Worm (Caenorhabditis elegans) whole organism, young adult: ENCODE measurements around the gene F13E9.16.

Experiments
- B0019.2 ChIP-seq: fragments of 200-800 bp; sonication (Bioruptor generic); conservative IDR thresholded peaks from 2 replicates; pipeline ENCODE4 v1.3.6; 2022; ENCODE audit warnings: missing genetic modification reagents, missing genetic modification characterization, missing compliant biosample characterization
- B0261.1 ChIP-seq: sonication (generic microtip); optimal IDR thresholded peaks from 2 replicates; lab custom pipeline; 2016; ENCODE audit warnings: mild to moderate bottlenecking, missing genetic modification characterization, moderate library complexity, missing compliant biosample characterization
- C17E4.6 ChIP-seq: fragments of 200-800 bp; sonication (Bioruptor generic); IDR thresholded peaks from 2 replicates; pipeline ENCODE4 v1.3.6; 2022; ENCODE audit warnings: missing genetic modification reagents, missing genetic modification characterization, missing compliant biosample characterization
- F10E7.11 ChIP-seq: sonication (generic microtip); optimal IDR thresholded peaks from 2 replicates; lab custom pipeline; 2017; ENCODE audit warnings: mild to moderate bottlenecking, missing genetic modification characterization, moderate library complexity, missing compliant biosample characterization
- F37B4.10 ChIP-seq: fragments of 200-800 bp; sonication (Bioruptor generic); IDR thresholded peaks from 2 replicates; pipeline ENCODE4 v1.3.6; 2022; ENCODE audit warnings: missing genetic modification characterization, missing compliant biosample characterization
- F39B2.1 ChIP-seq: fragments of 200-800 bp; sonication (Bioruptor generic); IDR thresholded peaks from 2 replicates; pipeline ENCODE4 v1.3.6; 2022; ENCODE audit warnings: missing genetic modification reagents, missing genetic modification characterization, missing compliant biosample characterization
- T07F8.4 ChIP-seq: sonication (generic microtip); optimal IDR thresholded peaks from 2 replicates; lab custom pipeline; 2016; ENCODE audit warnings: mild to moderate bottlenecking, missing genetic modification characterization, moderate library complexity, missing compliant biosample characterization
- Y56A3A.18 ChIP-seq: fragments of 200-800 bp; sonication (Bioruptor generic); IDR thresholded peaks from 2 replicates; pipeline ENCODE4 v1.3.6; 2022; ENCODE audit warnings: missing genetic modification reagents, missing genetic modification characterization, missing compliant biosample characterization
- ama-1 ChIP-seq, 3 experiments: fragments of 150-350 bp in 1 of 3; sonication (generic microtip) in 2 of 3; optimal IDR thresholded peaks; 2 replicates each; lab custom pipeline; 2014 to 2018; ENCODE audit warnings: missing biosample characterization in 2 of 3, missing genetic modification characterization in 2 of 3, missing genetic modification reagents in 2 of 3
- aptf-3 ChIP-seq: fragments of 200-800 bp; sonication (Bioruptor generic); IDR thresholded peaks from 2 replicates; pipeline ENCODE4 v1.3.6; 2022; ENCODE audit warnings: missing genetic modification characterization, missing compliant biosample characterization
- atf-7 ChIP-seq: sonication (generic microtip); optimal IDR thresholded peaks from 2 replicates; lab custom pipeline; 2017; ENCODE audit warnings: mild to moderate bottlenecking, missing genetic modification characterization, missing compliant biosample characterization
- attf-5 ChIP-seq: fragments of 200-800 bp; sonication (Bioruptor generic); optimal IDR thresholded peaks from 2 replicates; lab custom pipeline; 2018; ENCODE audit warnings: mild to moderate bottlenecking, missing genetic modification characterization, missing compliant biosample characterization
- attf-6 ChIP-seq: fragments of 200-800 bp; sonication (Bioruptor generic); IDR thresholded peaks from 2 replicates; pipeline ENCODE4 v1.3.6; 2022; ENCODE audit warnings: missing genetic modification reagents, missing genetic modification characterization, missing compliant biosample characterization
- cebp-2 ChIP-seq: fragments of 200-800 bp; sonication (Bioruptor generic); IDR thresholded peaks from 2 replicates; pipeline ENCODE4 v1.3.6; 2022; ENCODE audit warnings: missing genetic modification characterization, missing compliant biosample characterization
- ceh-100 ChIP-seq: fragments of 200-800 bp; sonication (Bioruptor generic); IDR thresholded peaks from 2 replicates; pipeline ENCODE4 v1.3.6; 2022; ENCODE audit warnings: missing genetic modification reagents, missing genetic modification characterization, missing compliant biosample characterization
- ceh-58 ChIP-seq: fragments of 200-800 bp; sonication (Bioruptor generic); IDR thresholded peaks from 2 replicates; pipeline ENCODE4 v1.3.6; 2022; ENCODE audit warnings: missing genetic modification characterization, missing compliant biosample characterization
- ceh-79 ChIP-seq: sonication (generic microtip); optimal IDR thresholded peaks from 2 replicates; lab custom pipeline; 2017; ENCODE audit warnings: mild to moderate bottlenecking, missing genetic modification characterization, missing compliant biosample characterization
- die-1 ChIP-seq: sonication (generic microtip); optimal IDR thresholded peaks from 2 replicates; lab custom pipeline; 2016; ENCODE audit warnings: missing genotype, mild to moderate bottlenecking, missing genetic modification characterization, missing compliant biosample characterization
- dpff-1 ChIP-seq: sonication (generic microtip); optimal IDR thresholded peaks from 2 replicates; lab custom pipeline; 2017; ENCODE audit warnings: mild to moderate bottlenecking, missing genetic modification characterization, missing compliant biosample characterization
- dpl-1 ChIP-seq: fragments of 150-350 bp; optimal IDR thresholded peaks from 2 replicates; lab custom pipeline; 2014; ENCODE audit warnings: missing biosample characterization, missing genetic modification reagents, missing genetic modification characterization
- gei-17 ChIP-seq: fragments of 200-800 bp; sonication (Bioruptor generic); optimal IDR thresholded peaks from 2 replicates; lab custom pipeline; 2018; ENCODE audit warnings: mild to moderate bottlenecking, missing genetic modification characterization, missing compliant biosample characterization
- hlh-26 ChIP-seq: fragments of 200-800 bp; sonication (Bioruptor generic); conservative IDR thresholded peaks from 2 replicates; pipeline ENCODE4 v1.3.6; 2022; ENCODE audit warnings: missing genetic modification reagents, missing genetic modification characterization, missing compliant biosample characterization
- hrde-1 ChIP-seq: sonication (generic microtip); optimal IDR thresholded peaks from 2 replicates; lab custom pipeline; 2016; ENCODE audit warnings: missing genetic modification characterization, mild to moderate bottlenecking, missing compliant biosample characterization, moderate library complexity, missing genotype, missing genetic modification reagents, borderline replicate concordance
- let-526 ChIP-seq: fragments of 200-800 bp; sonication (Bioruptor generic); IDR thresholded peaks from 2 replicates; pipeline ENCODE4 v1.3.6; 2022; ENCODE audit warnings: missing genetic modification reagents, missing genetic modification characterization, missing compliant biosample characterization
- let-607 ChIP-seq, 2 experiments: fragments of 200-800 bp in 1 of 2; sonication (Bioruptor generic) in 1 of 2; sonication (generic microtip) in 1 of 2; optimal IDR thresholded peaks; 2 replicates each; lab custom pipeline; 2016 to 2018; ENCODE audit warnings: mild to moderate bottlenecking in 2 of 2, missing compliant biosample characterization in 2 of 2, missing genetic modification characterization in 2 of 2, moderate library complexity in 2 of 2, missing genotype in 1 of 2
- lin-26 ChIP-seq: fragments of 200-800 bp; sonication (Bioruptor generic); IDR thresholded peaks from 2 replicates; pipeline ENCODE4 v1.3.6; 2022; ENCODE audit warnings: missing genetic modification reagents, missing genetic modification characterization, missing compliant biosample characterization
- lin-35 ChIP-seq, 3 experiments: fragments of 150-350 bp in 2 of 3; sonication (generic microtip) in 1 of 3; optimal IDR thresholded peaks; 2 replicates each; lab custom pipeline; 2014 to 2018; ENCODE audit warnings: missing biosample characterization in 3 of 3, missing genetic modification characterization in 3 of 3, missing genetic modification reagents in 3 of 3
- lin-54 ChIP-seq: fragments of 200-800 bp; sonication (Bioruptor generic); optimal IDR thresholded peaks from 2 replicates; lab custom pipeline; 2018; ENCODE audit warnings: mild to moderate bottlenecking, missing genetic modification characterization, missing compliant biosample characterization
- lsl-1 ChIP-seq: fragments of 200-800 bp; sonication (Bioruptor generic); optimal IDR thresholded peaks from 2 replicates; lab custom pipeline; 2018; ENCODE audit warnings: mild to moderate bottlenecking, missing genetic modification characterization, moderate library complexity, missing compliant biosample characterization
- madf-10 ChIP-seq: sonication (generic microtip); optimal IDR thresholded peaks from 2 replicates; lab custom pipeline; 2016; ENCODE audit warnings: mild to moderate bottlenecking, missing genetic modification characterization, missing compliant biosample characterization
- mel-28 ChIP-seq: sonication (generic microtip); optimal IDR thresholded peaks from 2 replicates; lab custom pipeline; 2016; ENCODE audit warnings: borderline replicate concordance, mild to moderate bottlenecking, missing genetic modification characterization, missing compliant biosample characterization
- nhr-120 ChIP-seq: fragments of 200-800 bp; sonication (Bioruptor generic); IDR thresholded peaks from 2 replicates; pipeline ENCODE4 v1.3.6; 2022; ENCODE audit warnings: missing genetic modification characterization, missing compliant biosample characterization
- nhr-90 ChIP-seq: sonication (generic microtip); optimal IDR thresholded peaks from 2 replicates; lab custom pipeline; 2016; ENCODE audit warnings: missing genotype, mild to moderate bottlenecking, missing genetic modification characterization, missing compliant biosample characterization
- pbrm-1 ChIP-seq: fragments of 200-800 bp; sonication (Bioruptor generic); IDR thresholded peaks from 2 replicates; pipeline ENCODE4 v1.3.6; 2022; ENCODE audit warnings: missing genetic modification reagents, missing genetic modification characterization, missing compliant biosample characterization
- sdz-38 ChIP-seq: sonication (generic microtip); optimal IDR thresholded peaks from 2 replicates; lab custom pipeline; 2016; ENCODE audit warnings: missing genotype, missing genetic modification characterization, missing compliant biosample characterization
- sea-2 ChIP-seq: fragments of 200-800 bp; sonication (Bioruptor generic); IDR thresholded peaks from 2 replicates; pipeline ENCODE4 v1.3.6; 2022; ENCODE audit warnings: missing genetic modification characterization, missing compliant biosample characterization
- sptf-2 ChIP-seq: fragments of 200-800 bp; sonication (Bioruptor generic); optimal IDR thresholded peaks from 2 replicates; lab custom pipeline; 2018; ENCODE audit warnings: mild to moderate bottlenecking, missing genetic modification characterization, missing compliant biosample characterization
- tbx-9 ChIP-seq: sonication (generic microtip); optimal IDR thresholded peaks from 2 replicates; lab custom pipeline; 2016; ENCODE audit warnings: borderline replicate concordance, missing genetic modification characterization, inconsistent platforms, missing compliant biosample characterization
- unc-62 ChIP-seq: fragments of 150-350 bp; optimal IDR thresholded peaks from 2 replicates; lab custom pipeline; 2014; ENCODE audit warnings: missing biosample characterization, missing genetic modification reagents, missing genetic modification characterization
- ztf-28 ChIP-seq: fragments of 200-800 bp; sonication (Bioruptor generic); IDR thresholded peaks from 2 replicates; pipeline ENCODE4 v1.3.6; 2022; ENCODE audit warnings: missing genetic modification reagents, missing genetic modification characterization, missing compliant biosample characterization

Gene F13E9.16

DNA sequence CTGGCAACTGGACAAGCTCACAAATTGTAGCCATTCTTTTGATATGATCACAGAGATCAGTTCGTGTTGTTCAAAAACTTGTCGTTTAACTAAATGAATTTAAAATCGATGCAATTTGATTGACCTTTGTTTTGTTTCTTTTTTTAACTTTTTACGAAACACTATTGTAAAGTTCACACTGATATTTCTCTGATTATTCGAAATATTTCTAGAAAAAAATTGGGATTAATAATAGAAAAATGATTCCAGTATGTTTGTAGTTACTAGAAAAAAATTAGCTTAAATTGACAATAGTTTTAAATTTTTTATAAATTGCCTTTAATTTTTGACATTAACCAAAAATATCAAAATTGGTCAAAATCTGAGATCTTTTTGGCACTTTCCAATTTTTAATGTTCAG, 22.0 kb upstream of the F13E9.16 start, which contains the start of gene ZK596.2:
TSS of gene ZK596.2 (minus strand) at position 101 of the 400 bp plus-strand sequence.
- TF ChIP-seq madf-10 (tag; lab: Kevin White, UChicago) = no peak
- TF ChIP-seq cebp-2 (GFP tag; lab: Robert Waterston, UW) = no peak
- TF ChIP-seq B0019.2 (GFP tag; lab: Robert Waterston, UW) = no peak
- no peak for TF ChIP-seq attf-5 (GFP tag; lab: Kevin White, UChicago)
- no peak for TF ChIP-seq tbx-9 (tag; lab: Kevin White, UChicago)
- no peak for TF ChIP-seq let-526 (GFP tag; lab: Robert Waterston, UW)

DNA sequence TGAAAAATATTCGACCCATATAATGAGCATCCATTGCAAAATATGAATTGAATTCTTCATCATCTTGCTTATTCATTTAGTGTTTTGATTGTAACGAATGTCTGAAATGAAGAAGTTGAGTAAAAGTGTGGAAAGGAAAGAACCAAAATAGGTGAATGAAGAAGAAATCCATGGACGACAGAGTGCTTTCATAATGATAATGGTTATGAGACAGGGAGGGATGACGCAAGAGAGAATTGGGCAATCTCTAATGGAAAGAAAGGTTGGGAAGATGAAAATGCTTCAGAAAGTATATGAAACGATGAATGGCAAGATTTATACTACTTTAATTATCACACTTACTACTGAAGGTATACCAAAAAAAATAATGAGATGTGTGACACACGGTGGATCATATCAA, 17.1 kb upstream of the F13E9.16 start, which contains the start of gene ZK596.3:
TSS of gene ZK596.3 (minus strand) at position 101 of the 400 bp plus-strand sequence.
- TF ChIP-seq nhr-120 (no peak), sptf-2 (GFP tag; lab: Kevin White, UChicago) (no peak), F10E7.11 (tag; lab: Kevin White, UChicago) (no peak), hlh-26 (GFP tag; lab: Robert Waterston, UW) (no peak), B0019.2 (GFP tag; lab: Robert Waterston, UW) (no peak), lsl-1 (GFP tag; lab: Kevin White, UChicago) (no peak), ceh-58 (GFP tag; lab: Robert Waterston, UW) (no peak), ceh-100 (GFP tag; lab: Robert Waterston, UW) (no peak), F37B4.10 (GFP tag; lab: Robert Waterston, UW) (no peak)

DNA sequence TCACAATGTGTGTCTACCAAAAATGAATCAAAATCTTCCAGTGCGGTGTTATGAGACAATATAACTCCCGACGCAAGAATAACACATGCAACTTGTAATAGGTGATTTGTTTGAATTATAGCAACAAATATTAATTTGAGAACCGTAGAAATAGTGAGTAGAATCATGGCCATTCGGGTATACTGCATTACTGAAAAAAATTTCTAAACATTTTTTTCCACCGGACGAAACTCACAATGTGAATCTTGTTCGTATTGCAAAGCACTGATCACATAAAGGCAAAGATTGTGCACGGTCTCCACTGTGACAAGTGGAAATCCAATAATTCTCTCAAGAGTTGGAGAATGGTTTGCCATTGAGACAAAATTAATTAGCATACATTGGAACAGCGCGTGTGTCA, 15.3 kb upstream of the F13E9.16 start:
- TF ChIP-seq atf-7 (tag; lab: Kevin White, UChicago) (no peak), madf-10 (tag; lab: Kevin White, UChicago) (no peak), die-1 (tag; lab: Kevin White, UChicago) (no peak), dpff-1 (tag; lab: Kevin White, UChicago) (no peak), T07F8.4 (no peak), hrde-1 (tag; lab: Kevin White, UChicago) (no peak), ceh-79 (no peak), unc-62 (GFP tag; lab: Kevin White, UChicago) (no peak), lin-54 (GFP tag; lab: Kevin White, UChicago) (no peak), pbrm-1 (GFP tag; lab: Robert Waterston, UW) (no peak), attf-6 (GFP tag; lab: Robert Waterston, UW) (no peak), lin-26 (GFP tag; lab: Robert Waterston, UW) (no peak), F10E7.11 (tag; lab: Kevin White, UChicago) (no peak), B0261.1 (tag; lab: Kevin White, UChicago) (no peak), lin-35 (GFP tag; optimal IDR thresholded peaks at IDR 0.05; lab: Kevin White, UChicago) (no peak), aptf-3 (no peak), sdz-38 (tag; lab: Kevin White, UChicago) (no peak), mel-28 (tag; lab: Kevin White, UChicago) (no peak)

DNA sequence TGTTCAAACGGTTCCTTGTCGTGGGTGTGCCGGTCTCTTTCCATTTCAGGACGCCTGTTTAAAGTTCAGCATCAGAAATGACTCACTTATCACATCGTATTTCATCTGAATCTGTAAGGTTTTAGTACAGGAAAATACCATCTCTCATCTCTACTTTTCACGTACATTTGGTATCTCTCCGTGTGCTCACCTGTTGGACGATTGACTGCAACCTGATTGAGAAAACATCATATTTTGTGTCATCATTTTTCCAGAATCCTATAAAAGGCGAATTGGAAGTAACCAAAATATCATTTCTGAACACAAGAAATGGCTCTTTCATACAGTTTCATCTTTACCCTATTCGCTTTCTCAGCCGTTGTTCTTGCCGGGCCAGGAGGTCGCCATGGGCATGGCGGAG, 12.9 kb upstream of the F13E9.16 start, which contains the start of gene srlf-30:
TSS of gene srlf-30 (plus strand) at position 301 of the 400 bp plus-strand sequence.
- no peak for TF ChIP-seq F39B2.1 (GFP tag; lab: Robert Waterston, UW)
- TF ChIP-seq sea-2 (GFP tag; lab: Robert Waterston, UW) = no peak
- TF ChIP-seq let-526 (GFP tag; lab: Robert Waterston, UW) = no peak
- TF ChIP-seq nhr-90 (tag; lab: Kevin White, UChicago) = no peak
- TF ChIP-seq let-607 (tag; optimal IDR thresholded peaks at IDR 0.05; lab: Kevin White, UChicago) = no peak
- TF ChIP-seq ama-1 (optimal IDR thresholded peaks at IDR 0.05; lab: Kevin White, UChicago) = no peak
- TF ChIP-seq ama-1 (GFP tag; optimal IDR thresholded peaks at IDR 0.05; lab: Kevin White, UChicago) = no peak
- no peak for TF ChIP-seq Y56A3A.18 (GFP tag; lab: Robert Waterston, UW)
- no peak for TF ChIP-seq B0019.2 (GFP tag; lab: Robert Waterston, UW)
- TF ChIP-seq dpl-1 (GFP tag; lab: Kevin White, UChicago) = no peak
- no peak for TF ChIP-seq gei-17
- no peak for TF ChIP-seq ztf-28 (GFP tag; lab: Robert Waterston, UW)
- TF ChIP-seq C17E4.6 (GFP tag; lab: Robert Waterston, UW) = no peak
- TF ChIP-seq, all 124 proteins: peak for 0
